Fruit fly (Drosophila melanogaster) whole organism, embryonic: ENCODE results near the gene SkpA.

Experiments
- BEAF-32 ChIP-seq: fragments of 200-800 bp; sonication (Bioruptor generic); optimal IDR thresholded peaks from 3 replicates; lab custom pipeline; 2017; ENCODE audit warnings: missing biosample characterization, missing genetic modification characterization, mild to moderate bottlenecking, moderate library complexity, missing genetic modification reagents
- C15 ChIP-seq: fragments of 200-800 bp; sonication (Bioruptor generic); IDR thresholded peaks from 3 replicates; pipeline ENCODE4 v1.3.6; 2022; ENCODE audit warnings: missing biosample characterization, missing genetic modification characterization
- CG12299 ChIP-seq: fragments of 200-800 bp; sonication (Bioruptor generic); optimal IDR thresholded peaks from 2 replicates; lab custom pipeline; 2018; ENCODE audit warnings: missing biosample characterization, mild to moderate bottlenecking, missing genetic modification characterization
- CG13287 ChIP-seq: fragments of 200-800 bp; sonication (Bioruptor generic); IDR thresholded peaks from 2 replicates; pipeline ENCODE4 v1.3.6; 2022; ENCODE audit warnings: missing biosample characterization, missing genetic modification characterization; ENCODE audit not compliant: partially characterized antibody
- CG14667 ChIP-seq: fragments of 200-800 bp; sonication (Bioruptor generic); IDR thresholded peaks from 2 replicates; pipeline ENCODE4 v1.3.6; 2022; ENCODE audit warnings: missing biosample characterization, missing genetic modification characterization
- CG15514 ChIP-seq: fragments of 200-800 bp; sonication (Bioruptor generic); optimal IDR thresholded peaks from 3 replicates; lab custom pipeline; 2017; ENCODE audit warnings: missing biosample characterization, missing genetic modification characterization, mild to moderate bottlenecking, moderate library complexity, missing genetic modification reagents
- CG1603 ChIP-seq: fragments of 200-800 bp; sonication (Bioruptor generic); optimal IDR thresholded peaks from 2 replicates; lab custom pipeline; 2019; ENCODE audit warnings: missing biosample characterization, mild to moderate bottlenecking, missing genetic modification characterization, moderate library complexity
- CG1647 ChIP-seq: fragments of 200-800 bp; sonication (Bioruptor generic); optimal IDR thresholded peaks from 3 replicates; lab custom pipeline; 2016; ENCODE audit warnings: missing biosample characterization, missing genetic modification characterization
- CG17912 ChIP-seq: fragments of 200-800 bp; sonication (Bioruptor generic); optimal IDR thresholded peaks from 2 replicates; lab custom pipeline; 2018; ENCODE audit warnings: missing biosample characterization, mild to moderate bottlenecking, missing genetic modification characterization
- CG2678 ChIP-seq: fragments of 200-800 bp; sonication (Bioruptor generic); optimal IDR thresholded peaks from 3 replicates; lab custom pipeline; 2019; ENCODE audit warnings: missing biosample characterization, mild to moderate bottlenecking, missing genetic modification characterization, moderate library complexity
- CG30020 ChIP-seq: fragments of 200-800 bp; optimal IDR thresholded peaks from 2 replicates; lab custom pipeline; 2019; ENCODE audit warnings: missing biosample characterization, mild to moderate bottlenecking, missing genetic modification characterization, moderate library complexity
- CG34224 ChIP-seq: fragments of 200-800 bp; sonication (Bioruptor generic); IDR thresholded peaks from 3 replicates; pipeline ENCODE4 v1.3.6; 2022; ENCODE audit warnings: missing biosample characterization, missing genetic modification characterization; ENCODE audit not compliant: partially characterized antibody
- CG34376 ChIP-seq: fragments of 200-800 bp; sonication (Bioruptor generic); optimal IDR thresholded peaks from 2 replicates; lab custom pipeline; 2018; ENCODE audit warnings: missing biosample characterization, mild to moderate bottlenecking, missing genetic modification characterization
- CG4854 ChIP-seq: fragments of 200-800 bp; sonication (Bioruptor generic); optimal IDR thresholded peaks from 2 replicates; lab custom pipeline; 2016; ENCODE audit warnings: missing biosample characterization, missing genetic modification characterization, inconsistent platforms
- CG6791 ChIP-seq: fragments of 200-800 bp; sonication (Bioruptor generic); IDR thresholded peaks from 3 replicates; pipeline ENCODE4 v1.3.6; 2022; ENCODE audit warnings: missing biosample characterization, missing genetic modification characterization; ENCODE audit not compliant: partially characterized antibody
- CG7372 ChIP-seq: fragments of 200-800 bp; sonication (Bioruptor generic); IDR thresholded peaks from 2 replicates; pipeline ENCODE4 v1.3.6; 2022; ENCODE audit warnings: missing biosample characterization, missing genetic modification characterization
- CHES-1-like ChIP-seq: fragments of 200-800 bp; sonication (Bioruptor generic); optimal IDR thresholded peaks from 2 replicates; lab custom pipeline; 2016; ENCODE audit warnings: missing biosample characterization, missing genetic modification characterization
- CoRest ChIP-seq: fragments of 200-800 bp; sonication (Bioruptor generic); optimal IDR thresholded peaks from 3 replicates; lab custom pipeline; 2018; ENCODE audit warnings: missing biosample characterization, mild to moderate bottlenecking, missing genetic modification characterization, moderate library complexity
- D19A ChIP-seq: fragments of 200-800 bp; optimal IDR thresholded peaks from 3 replicates; lab custom pipeline; 2019; ENCODE audit warnings: missing biosample characterization, mild to moderate bottlenecking, missing genetic modification characterization, moderate library complexity
- Dek ChIP-seq: fragments of 200-800 bp; sonication (Bioruptor generic); optimal IDR thresholded peaks from 3 replicates; lab custom pipeline; 2019; ENCODE audit warnings: missing biosample characterization, mild to moderate bottlenecking, missing genetic modification characterization, moderate library complexity
- Dref ChIP-seq: fragments of 200-800 bp; sonication (Bioruptor generic); IDR thresholded peaks from 2 replicates; pipeline ENCODE4 v1.3.6; 2022; ENCODE audit warnings: missing biosample characterization, missing genetic modification characterization
- E2f2 ChIP-seq: fragments of 200-800 bp; sonication (Bioruptor generic); IDR thresholded peaks from 2 replicates; pipeline ENCODE4 v1.3.6; 2022; ENCODE audit warnings: missing biosample characterization, missing genetic modification characterization
- Ets65A ChIP-seq: fragments of 200-800 bp; sonication (Bioruptor generic); peaks from one replicate; lab custom pipeline; 2016; ENCODE audit warnings: missing biosample characterization, missing genetic modification characterization
- Gsc ChIP-seq: fragments of 200-800 bp; sonication (Bioruptor generic); IDR thresholded peaks from 2 replicates; pipeline ENCODE4 v1.3.6; 2022; ENCODE audit warnings: missing biosample characterization, missing genetic modification characterization
- HLHmδ ChIP-seq: fragments of 200-800 bp; sonication (Bioruptor generic); optimal IDR thresholded peaks from 2 replicates; lab custom pipeline; 2018; ENCODE audit warnings: missing biosample characterization, mild to moderate bottlenecking, missing genetic modification characterization, moderate library complexity
- MBD-R2 ChIP-seq: fragments of 200-800 bp; sonication (Bioruptor generic); IDR thresholded peaks from 2 replicates; pipeline ENCODE4 v1.3.6; 2022; ENCODE audit warnings: missing biosample characterization, missing genetic modification characterization
- Mad ChIP-seq: fragments of 200-800 bp; sonication (Bioruptor generic); optimal IDR thresholded peaks from 2 replicates; lab custom pipeline; 2016; ENCODE audit warnings: missing biosample characterization, missing genetic modification characterization
- Med ChIP-seq: fragments of 200-800 bp; sonication (Bioruptor generic); peaks from one replicate; lab custom pipeline; 2016; ENCODE audit warnings: missing biosample characterization, missing genetic modification characterization, mild to moderate bottlenecking, inconsistent platforms, moderate library complexity
- NfI ChIP-seq: fragments of 200-800 bp; sonication (Bioruptor generic); optimal IDR thresholded peaks from 3 replicates; lab custom pipeline; 2018; ENCODE audit warnings: missing biosample characterization, mild to moderate bottlenecking, missing genetic modification characterization, moderate library complexity
- Oaz ChIP-seq: fragments of 200-800 bp; sonication (Bioruptor generic); IDR thresholded peaks from 2 replicates; pipeline ENCODE4 v1.3.6; 2022; ENCODE audit warnings: missing biosample characterization, missing genetic modification characterization
- Side ChIP-seq: fragments of 200-800 bp; sonication (Bioruptor generic); optimal IDR thresholded peaks from 2 replicates; lab custom pipeline; 2016; ENCODE audit warnings: missing biosample characterization, missing genetic modification characterization
- Six4 ChIP-seq: fragments of 200-800 bp; sonication (Bioruptor generic); optimal IDR thresholded peaks from 2 replicates; lab custom pipeline; 2016; ENCODE audit warnings: missing biosample characterization, missing genetic modification characterization
- Tbp ChIP-seq: fragments of >200 bp; optimal IDR thresholded peaks from 2 replicates; lab custom pipeline; 2018; ENCODE audit warnings: missing biosample characterization, missing genetic modification characterization
- bbx ChIP-seq: fragments of 200-800 bp; sonication (Bioruptor generic); IDR thresholded peaks from 2 replicates; pipeline ENCODE4 v1.3.6; 2022; ENCODE audit warnings: missing biosample characterization, missing genetic modification characterization; ENCODE audit not compliant: partially characterized antibody
- br ChIP-seq: fragments of >200 bp; optimal IDR thresholded peaks from 2 replicates; lab custom pipeline; 2017
- cato ChIP-seq: fragments of 200-800 bp; sonication (Bioruptor generic); optimal IDR thresholded peaks from 2 replicates; lab custom pipeline; 2016; ENCODE audit warnings: missing biosample characterization, missing genetic modification characterization, borderline replicate concordance
- chinmo ChIP-seq: fragments of 200-800 bp; sonication (Bioruptor generic); IDR thresholded peaks from 4 replicates; pipeline ENCODE4 v1.3.6; 2022; ENCODE audit warnings: missing biosample characterization, missing genetic modification characterization; ENCODE audit not compliant: partially characterized antibody
- danr ChIP-seq: fragments of 200-800 bp; sonication (Bioruptor generic); IDR thresholded peaks from 2 replicates; pipeline ENCODE4 v1.3.6; 2022; ENCODE audit warnings: missing biosample characterization, missing genetic modification characterization
- ftz-f1 ChIP-seq: fragments of 200-800 bp; sonication (Bioruptor generic); optimal IDR thresholded peaks from 2 replicates; lab custom pipeline; 2016; ENCODE audit warnings: missing biosample characterization, missing genetic modification characterization
- gfzf ChIP-seq: fragments of 200-800 bp; sonication (Bioruptor generic); optimal IDR thresholded peaks from 2 replicates; lab custom pipeline; 2016; ENCODE audit warnings: missing biosample characterization, mild to moderate bottlenecking, missing genetic modification characterization, moderate library complexity
- grau ChIP-seq: fragments of 200-800 bp; optimal IDR thresholded peaks from 3 replicates; lab custom pipeline; 2019; ENCODE audit warnings: missing biosample characterization, mild to moderate bottlenecking, missing genetic modification characterization, moderate library complexity
- hbn ChIP-seq: fragments of 200-800 bp; sonication (Bioruptor generic); IDR thresholded peaks from 2 replicates; pipeline ENCODE4 v1.3.6; 2022; ENCODE audit warnings: missing biosample characterization, missing genetic modification characterization; ENCODE audit not compliant: partially characterized antibody
- nerfin-2 ChIP-seq: fragments of 200-800 bp; sonication (Bioruptor generic); IDR thresholded peaks from 2 replicates; pipeline ENCODE4 v1.3.6; 2022; ENCODE audit warnings: missing biosample characterization, missing genetic modification characterization; ENCODE audit not compliant: partially characterized antibody
- nom ChIP-seq: fragments of 200-800 bp; sonication (Bioruptor generic); optimal IDR thresholded peaks from 2 replicates; lab custom pipeline; 2017; ENCODE audit warnings: missing biosample characterization, missing genetic modification characterization, mild to moderate bottlenecking, moderate library complexity, missing genetic modification reagents
- pho ChIP-seq: fragments of 200-800 bp; sonication (Bioruptor generic); optimal IDR thresholded peaks from 2 replicates; lab custom pipeline; 2016; ENCODE audit warnings: missing biosample characterization, missing genetic modification characterization
- psq ChIP-seq: fragments of 200-800 bp; sonication (Bioruptor generic); optimal IDR thresholded peaks from 2 replicates; lab custom pipeline; 2017; ENCODE audit warnings: missing biosample characterization, missing genetic modification characterization
- pzg ChIP-seq: fragments of 200-800 bp; sonication (Bioruptor generic); optimal IDR thresholded peaks from 3 replicates; lab custom pipeline; 2018; ENCODE audit warnings: missing biosample characterization, mild to moderate bottlenecking, missing genetic modification characterization, moderate library complexity
- ranshi ChIP-seq: fragments of 200-800 bp; sonication (Bioruptor generic); IDR thresholded peaks from 2 replicates; pipeline ENCODE4 v1.3.6; 2022; ENCODE audit warnings: missing biosample characterization, missing genetic modification characterization
- sd ChIP-seq: fragments of 200-800 bp; sonication (Bioruptor generic); optimal IDR thresholded peaks from 3 replicates; lab custom pipeline; 2018; ENCODE audit warnings: missing biosample characterization, mild to moderate bottlenecking, missing genetic modification characterization, moderate library complexity
- trem ChIP-seq: fragments of 200-800 bp; optimal IDR thresholded peaks from 3 replicates; lab custom pipeline; 2019; ENCODE audit warnings: missing biosample characterization, mild to moderate bottlenecking, missing genetic modification characterization, moderate library complexity
- zen2 ChIP-seq: fragments of 200-800 bp; sonication (Bioruptor generic); IDR thresholded peaks from 3 replicates; pipeline ENCODE4 v1.3.6; 2022; ENCODE audit warnings: missing biosample characterization, missing genetic modification characterization; ENCODE audit not compliant: partially characterized antibody

Gene SkpA

DNA sequence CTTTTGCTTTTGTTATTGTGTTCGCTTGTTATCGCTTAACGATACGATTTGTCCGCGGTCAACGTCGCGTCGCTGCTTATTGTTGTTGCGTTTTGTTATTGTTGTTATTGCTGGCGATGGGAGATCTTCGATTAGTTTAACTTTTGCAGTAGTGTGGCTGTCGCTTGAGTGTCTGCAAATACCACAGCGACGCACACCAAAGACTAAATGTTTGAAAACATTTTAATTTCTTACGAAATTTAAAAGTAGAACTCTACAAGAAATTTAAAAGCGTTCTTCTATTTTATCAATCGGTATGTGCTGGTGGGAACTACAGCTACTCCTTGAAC, 35.8 kb upstream of the SkpA start, which contains the start of gene spdi (continued):
- TF ChIP-seq CG7372 (GFP tag; lab: Robert Waterston, UW) (no peak), br (lab: Kevin White, UChicago) (no peak), CG4854 (GFP tag; lab: Kevin White, UChicago) (no peak), cato (GFP tag; lab: Kevin White, UChicago) (no peak), CG2678 (tag; lab: Kevin White, UChicago) (no peak), CG1603 (tag; lab: Kevin White, UChicago) (peak; percentile 38), CG1647 (GFP tag; lab: Kevin White, UChicago) (no peak), nerfin-2 (GFP tag; lab: Robert Waterston, UW) (0 out of 2 replicates have a peak, but pooled peaks have one; percentile 41), chinmo (peak; percentile 74; the same call in 1 of the 4 replicates), trem (tag; lab: Kevin White, UChicago) (peak; percentile 37), CG17912 (peak; percentile 26), danr (no peak), zen2 (GFP tag; lab: Robert Waterston, UW) (0 out of 3 replicates have a peak, but pooled peaks have one; percentile 35), ranshi (GFP tag; lab: Robert Waterston, UW) (no peak), E2f2 (GFP tag; lab: Robert Waterston, UW) (peak; percentile 66), BEAF-32 (GFP tag; lab: Kevin White, UChicago) (peak; percentile 48), pho (GFP tag; lab: Kevin White, UChicago) (no peak), Dref (GFP tag; lab: Robert Waterston, UW) (peak; percentile 68), CG34224 (GFP tag; lab: Robert Waterston, UW) (peak; percentile 40; the same call in 1 of the 3 replicates), MBD-R2 (GFP tag; lab: Robert Waterston, UW) (peak; percentile 54), psq (GFP tag; lab: Kevin White, UChicago) (no peak), Gsc (no peak), D19A (tag; lab: Kevin White, UChicago) (no peak), NfI (GFP tag; lab: Kevin White, UChicago) (no peak), Mad (GFP tag; lab: Kevin White, UChicago) (no peak), grau (tag; lab: Kevin White, UChicago) (peak; percentile 4), Tbp (no peak), nom (GFP tag; lab: Kevin White, UChicago) (no peak), CG12299 (tag; lab: Kevin White, UChicago) (peak; percentile 9), Med (peak; percentile 14), Six4 (GFP tag; lab: Kevin White, UChicago) (no peak), CG6791 (GFP tag; lab: Robert Waterston, UW) (peak; percentile 50; the same call in 1 of the 3 replicates), CG13287 (peak; percentile 58; the same call in 1 of the 2 replicates), sd (tag; lab: Kevin White, UChicago) (peak; percentile 58), CHES-1-like (GFP tag; lab: Kevin White, UChicago) (no peak), CG15514 (GFP tag; lab: Kevin White, UChicago) (peak; percentile 61), CG30020 (peak; percentile 12), Ets65A (no peak), CoRest (tag; lab: Kevin White, UChicago) (no peak), HLHmδ (GFP tag; lab: Kevin White, UChicago) (no peak), gfzf (peak; percentile 86), Dek (no peak), Side (GFP tag; lab: Kevin White, UChicago) (no peak), C15 (GFP tag; lab: Robert Waterston, UW) (no peak), CG14667 (GFP tag; lab: Robert Waterston, UW) (no peak), hbn (GFP tag; lab: Robert Waterston, UW) (peak; percentile 49; the same call in 1 of the 2 replicates), pzg (GFP tag; lab: Kevin White, UChicago) (peak; percentile 75), Oaz (GFP tag; lab: Robert Waterston, UW) (no peak), ftz-f1 (GFP tag; lab: Kevin White, UChicago) (no peak), CG34376 (GFP tag; lab: Kevin White, UChicago) (peak; percentile 28), bbx (peak; percentile 40)
